Fruit fly (Drosophila melanogaster) whole organism, prepupa: Measurements from ENCODE around the gene Ttc30.
A peak's percentile ranks its signal among the peaks of the same experiment; 100 is the strongest.

Experiments
- Blimp-1 ChIP-seq: fragments of 200-800 bp; sonication (Bioruptor generic); optimal IDR thresholded peaks from 3 replicates; lab custom pipeline; 2017; ENCODE audit warnings: missing biosample characterization, missing genetic modification characterization, mild to moderate bottlenecking, moderate library complexity, missing genetic modification reagents
- CG10669 ChIP-seq: fragments of 200-800 bp; sonication (Bioruptor generic); optimal IDR thresholded peaks from 3 replicates; lab custom pipeline; 2018; ENCODE audit warnings: missing biosample characterization, mild to moderate bottlenecking, missing genetic modification characterization, moderate library complexity
- CG11762 ChIP-seq: fragments of 200-800 bp; sonication (Bioruptor generic); optimal IDR thresholded peaks from 3 replicates; lab custom pipeline; 2016; ENCODE audit warnings: missing biosample characterization, missing genetic modification characterization; ENCODE audit not compliant: insufficient read depth
- CG11902 ChIP-seq: fragments of 200-800 bp; sonication (Bioruptor generic); optimal IDR thresholded peaks from 3 replicates; lab custom pipeline; 2016; ENCODE audit warnings: missing biosample characterization, missing genetic modification characterization
- CG1621 ChIP-seq: fragments of 200-800 bp; sonication (Bioruptor generic); optimal IDR thresholded peaks from 3 replicates; lab custom pipeline; 2018; ENCODE audit warnings: missing biosample characterization, mild to moderate bottlenecking, missing genetic modification characterization
- CG16779 ChIP-seq: fragments of 200-800 bp; sonication (Bioruptor generic); optimal IDR thresholded peaks from 3 replicates; lab custom pipeline; 2017; ENCODE audit warnings: missing biosample characterization, mild to moderate bottlenecking, missing genetic modification characterization
- CG34406 ChIP-seq: fragments of 200-800 bp; sonication (Bioruptor generic); optimal IDR thresholded peaks from 3 replicates; lab custom pipeline; 2016; ENCODE audit warnings: missing biosample characterization, missing genetic modification characterization
- CG3919 ChIP-seq: fragments of 200-800 bp; sonication (Bioruptor generic); optimal IDR thresholded peaks from 3 replicates; lab custom pipeline; 2016; ENCODE audit warnings: missing biosample characterization, missing genetic modification characterization
- CG4318 ChIP-seq: fragments of 200-800 bp; sonication (Bioruptor generic); optimal IDR thresholded peaks from 3 replicates; lab custom pipeline; 2017; ENCODE audit warnings: missing biosample characterization, mild to moderate bottlenecking, missing genetic modification characterization
- CG6163 ChIP-seq: fragments of 200-800 bp; sonication (Bioruptor generic); IDR thresholded peaks from 3 replicates; pipeline ENCODE4 v1.3.6; 2022; ENCODE audit warnings: missing biosample characterization, missing genetic modification characterization
- CG6276 ChIP-seq: fragments of 200-800 bp; sonication (Bioruptor generic); optimal IDR thresholded peaks from 2 replicates; lab custom pipeline; 2017; ENCODE audit warnings: missing biosample characterization, mild to moderate bottlenecking, missing genetic modification characterization
- CG6792 ChIP-seq: fragments of 200-800 bp; sonication (Bioruptor generic); optimal IDR thresholded peaks from 3 replicates; lab custom pipeline; 2016; ENCODE audit warnings: missing biosample characterization, missing genetic modification characterization
- CG6808 ChIP-seq: fragments of 200-800 bp; sonication (Bioruptor generic); optimal IDR thresholded peaks from 3 replicates; lab custom pipeline; 2017; ENCODE audit warnings: missing biosample characterization, missing genetic modification characterization, mild to moderate bottlenecking, moderate library complexity, missing genetic modification reagents
- CG6854 ChIP-seq: fragments of 200-800 bp; sonication (Bioruptor generic); optimal IDR thresholded peaks from 2 replicates; lab custom pipeline; 2017; ENCODE audit warnings: missing biosample characterization, mild to moderate bottlenecking, missing genetic modification characterization
- CG7368 ChIP-seq: fragments of 200-800 bp; sonication (Bioruptor generic); optimal IDR thresholded peaks from 3 replicates; lab custom pipeline; 2016; ENCODE audit warnings: missing biosample characterization, missing genetic modification characterization
- CG8319 ChIP-seq: fragments of 200-800 bp; sonication (Bioruptor generic); optimal IDR thresholded peaks from 3 replicates; lab custom pipeline; 2016; ENCODE audit warnings: missing biosample characterization, missing genetic modification characterization
- CG9139 ChIP-seq: fragments of 200-800 bp; sonication (Bioruptor generic); optimal IDR thresholded peaks from 3 replicates; lab custom pipeline; 2017; ENCODE audit warnings: missing biosample characterization, mild to moderate bottlenecking, missing genetic modification characterization
- Eip78C ChIP-seq: fragments of 200-800 bp; sonication (Bioruptor generic); peaks from one replicate; lab custom pipeline; 2016; ENCODE audit warnings: missing biosample characterization, missing genetic modification characterization
- Ets96B ChIP-seq: fragments of 200-800 bp; optimal IDR thresholded peaks from 2 replicates; lab custom pipeline; 2019; ENCODE audit warnings: missing biosample characterization, mild to moderate bottlenecking, missing genetic modification characterization, moderate library complexity
- Hr39 ChIP-seq: fragments of 200-800 bp; sonication (Bioruptor generic); optimal IDR thresholded peaks from 2 replicates; lab custom pipeline; 2016; ENCODE audit warnings: missing biosample characterization, missing genetic modification characterization
- Hr4 ChIP-seq: fragments of 200-800 bp; sonication (Bioruptor generic); optimal IDR thresholded peaks from 3 replicates; lab custom pipeline; 2016; ENCODE audit warnings: missing biosample characterization, missing genetic modification characterization
- OdsH ChIP-seq: fragments of 200-800 bp; sonication (Bioruptor generic); optimal IDR thresholded peaks from 3 replicates; lab custom pipeline; 2016; ENCODE audit warnings: missing biosample characterization, missing genetic modification characterization
- Smox ChIP-seq: fragments of 200-800 bp; sonication (Bioruptor generic); optimal IDR thresholded peaks from 3 replicates; lab custom pipeline; 2016; ENCODE audit warnings: missing biosample characterization, missing genetic modification characterization
- Sox14 ChIP-seq: fragments of 200-800 bp; sonication (Bioruptor generic); optimal IDR thresholded peaks from 3 replicates; lab custom pipeline; 2016; ENCODE audit warnings: missing biosample characterization, missing genetic modification characterization
- dac ChIP-seq: fragments of 200-800 bp; sonication (Bioruptor generic); optimal IDR thresholded peaks from 2 replicates; lab custom pipeline; 2017; ENCODE audit warnings: missing biosample characterization, mild to moderate bottlenecking, missing genetic modification characterization
- dsx ChIP-seq: fragments of 200-800 bp; optimal IDR thresholded peaks from 3 replicates; lab custom pipeline; 2019; ENCODE audit warnings: missing biosample characterization, mild to moderate bottlenecking, missing genetic modification characterization, moderate library complexity; ENCODE audit not compliant: poor library complexity, severe bottlenecking
- eg ChIP-seq: fragments of 200-800 bp; sonication (Bioruptor generic); IDR thresholded peaks from 3 replicates; pipeline ENCODE4 v1.3.6; 2022; ENCODE audit warnings: missing biosample characterization, missing genetic modification characterization
- esn ChIP-seq: fragments of 200-800 bp; sonication (Bioruptor generic); optimal IDR thresholded peaks from 2 replicates; lab custom pipeline; 2016; ENCODE audit warnings: missing biosample characterization, mild to moderate bottlenecking, missing genetic modification characterization, moderate library complexity
- fd85E ChIP-seq: fragments of 200-800 bp; sonication (Bioruptor generic); optimal IDR thresholded peaks from 3 replicates; lab custom pipeline; 2016; ENCODE audit warnings: missing biosample characterization, missing genetic modification characterization
- fkh ChIP-seq: fragments of 200-800 bp; sonication (Bioruptor generic); optimal IDR thresholded peaks from 3 replicates; lab custom pipeline; 2017; ENCODE audit warnings: missing biosample characterization, mild to moderate bottlenecking, missing genetic modification characterization, moderate library complexity
- net ChIP-seq: fragments of 200-800 bp; sonication (Bioruptor generic); optimal IDR thresholded peaks from 3 replicates; lab custom pipeline; 2016; ENCODE audit warnings: missing biosample characterization, missing genetic modification characterization
- pdm3 ChIP-seq: fragments of 200-800 bp; sonication (Bioruptor generic); optimal IDR thresholded peaks from 3 replicates; lab custom pipeline; 2016; ENCODE audit warnings: missing biosample characterization, missing genetic modification characterization
- ss ChIP-seq, 2 experiments: fragments of 200-800 bp; sonication (Bioruptor generic); optimal IDR thresholded peaks; 2 replicates in 1 of 2; 3 replicates in 1 of 2; lab custom pipeline; 2017 to 2018; ENCODE audit warnings: mild to moderate bottlenecking in 2 of 2, missing biosample characterization in 2 of 2, missing genetic modification characterization in 2 of 2, moderate library complexity in 1 of 2
- svp ChIP-seq: fragments of 200-800 bp; sonication (Bioruptor generic); peaks from one replicate; lab custom pipeline; 2016; ENCODE audit warnings: missing biosample characterization, missing genetic modification characterization
- vri ChIP-seq: fragments of 200-800 bp; sonication (Bioruptor generic); optimal IDR thresholded peaks from 3 replicates; lab custom pipeline; 2016; ENCODE audit warnings: missing biosample characterization, mild to moderate bottlenecking, missing genetic modification characterization

The Ttc30 gene

dm6 chr2L:13095805-13096204 is 10.8 kb upstream of the Ttc30 start:
- TF ChIP-seq Smox (GFP tag; lab: Kevin White, UChicago) (no peak), Blimp-1 (GFP tag; lab: Kevin White, UChicago) (peak; percentile 71)

- no peak for TF ChIP-seq fd85E (GFP tag; lab: Kevin White, UChicago)
- TF ChIP-seq CG4318 (GFP tag; lab: Kevin White, UChicago), result no peak
- TF ChIP-seq svp (GFP tag; lab: Kevin White, UChicago), result peak; percentile 38
- no peak for TF ChIP-seq CG6854 (GFP tag; lab: Kevin White, UChicago)
- peak; percentile 25 for TF ChIP-seq Eip78C (GFP tag; lab: Kevin White, UChicago)
- TF ChIP-seq CG8319, result no peak
Observed at dm6 chr2L:13097200-13097599, 9.4 kb upstream of the Ttc30 start.

- TF ChIP-seq CG34406 (GFP tag; lab: Kevin White, UChicago), result no peak
- TF ChIP-seq Eip78C (GFP tag; lab: Kevin White, UChicago), result peak; percentile 81
- peak; percentile 39 for TF ChIP-seq CG3919 (GFP tag; lab: Kevin White, UChicago)
- peak; percentile 3 for TF ChIP-seq Ets96B (tag; lab: Kevin White, UChicago)
- TF ChIP-seq CG6163 (GFP tag; lab: Robert Waterston, UW), result peak; percentile 50; the same call in 1 of the 3 replicates
- TF ChIP-seq fkh (GFP tag; lab: Kevin White, UChicago), result peak; percentile 13
- peak; percentile 76 for TF ChIP-seq svp (GFP tag; lab: Kevin White, UChicago)
- peak; percentile 51 for TF ChIP-seq CG6808
- TF ChIP-seq Hr39, result no peak
- TF ChIP-seq CG11762 (GFP tag; lab: Kevin White, UChicago), result peak; percentile 5
- TF ChIP-seq OdsH, result peak; percentile 10
- TF ChIP-seq vri (GFP tag; lab: Kevin White, UChicago), result peak; percentile 89
- peak; percentile 47 for TF ChIP-seq net (GFP tag; lab: Kevin White, UChicago)
- no peak for TF ChIP-seq CG16779
- TF ChIP-seq pdm3 (GFP tag; lab: Kevin White, UChicago), result peak; percentile 2
- TF ChIP-seq Hr4, result no peak
- TF ChIP-seq CG6276 (GFP tag; lab: Kevin White, UChicago), result peak; percentile 44
- peak; percentile 64 to 73 for TF ChIP-seq ss (GFP tag; optimal IDR thresholded peaks at IDR 0.05; lab: Kevin White, UChicago)
- TF ChIP-seq CG8319, result no peak
- TF ChIP-seq esn (GFP tag; lab: Kevin White, UChicago), result no peak
- peak; percentile 6 for TF ChIP-seq CG6854 (GFP tag; lab: Kevin White, UChicago)
- TF ChIP-seq CG1621 (tag; lab: Kevin White, UChicago), result peak; percentile 11
- peak; percentile 28 for TF ChIP-seq Sox14 (GFP tag; lab: Kevin White, UChicago)
- TF ChIP-seq CG6792 (GFP tag; lab: Kevin White, UChicago), result peak; percentile 3
- 0 out of 3 replicates have a peak, but pooled peaks have one; percentile 6 for TF ChIP-seq eg (GFP tag; lab: Robert Waterston, UW)
- peak; percentile 58 for TF ChIP-seq CG9139 (GFP tag; lab: Kevin White, UChicago)
- TF ChIP-seq CG7368, result peak; percentile 11
- peak; percentile 46 for TF ChIP-seq dsx (GFP tag; lab: Kevin White, UChicago)
- TF ChIP-seq CG10669, result peak; percentile 8
Observed at dm6 chr2L:13098301-13098700, 8.3 kb upstream of the Ttc30 start.

dm6 chr2L:13101477-13101876 is 5.1 kb upstream of the Ttc30 start:
- no peak for TF ChIP-seq Eip78C (GFP tag; lab: Kevin White, UChicago)
- no peak for TF ChIP-seq pdm3 (GFP tag; lab: Kevin White, UChicago)
- peak; percentile 53 for TF ChIP-seq fkh (GFP tag; lab: Kevin White, UChicago)

dm6 chr2L:13104800-13105199 is 1.8 kb upstream of the Ttc30 start:
- TF ChIP-seq dac (GFP tag; lab: Kevin White, UChicago) (no peak), CG11902 (GFP tag; lab: Kevin White, UChicago) (no peak), CG6163 (GFP tag; lab: Robert Waterston, UW) (0 out of 3 replicates have a peak, but pooled peaks have one; percentile 12), svp (GFP tag; lab: Kevin White, UChicago) (peak; percentile 93), eg (GFP tag; lab: Robert Waterston, UW) (no peak), OdsH (no peak)
- TF ChIP-seq, all 60 proteins: peak for 2
